Worm (Caenorhabditis elegans): ENCODE results near the gene Y50D4C.12.

DNA sequence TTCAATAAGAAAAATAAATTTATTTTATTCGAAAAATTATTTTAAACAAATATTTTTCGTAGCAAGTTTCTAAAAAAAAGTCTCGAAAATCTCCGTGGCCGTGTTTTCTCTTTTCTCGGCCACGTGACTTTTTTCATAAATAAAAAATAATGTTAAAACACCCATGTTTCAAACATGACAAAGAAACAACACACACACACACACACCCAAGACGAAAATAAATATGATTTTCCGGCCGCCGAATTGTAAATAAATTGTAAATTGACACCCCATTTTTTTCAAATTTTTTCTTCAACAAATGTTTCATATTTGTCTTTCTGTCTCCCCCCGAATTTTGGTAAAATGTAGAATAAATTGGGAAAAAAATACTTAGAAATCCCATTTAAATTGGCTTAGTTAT is 4.5 kb upstream of the Y50D4C.12 start:
- no peak for TF ChIP-seq egl-27 (tag; optimal IDR thresholded peaks at IDR 0.05)
- no peak for TF ChIP-seq hlh-17 (GFP tag; optimal IDR thresholded peaks at IDR 0.05; ENCODE audit: borderline replicate concordance)
- no peak for TF ChIP-seq alr-1 (tag; optimal IDR thresholded peaks at IDR 0.05; ENCODE audit: borderline replicate concordance)
- TF ChIP-seq ztf-11 (tag; optimal IDR thresholded peaks at IDR 0.05): no peak

Data from whole organism, L1 larva.